Worm (Caenorhabditis elegans): Measurements from ENCODE around the gene C44B11.4.

DNA sequence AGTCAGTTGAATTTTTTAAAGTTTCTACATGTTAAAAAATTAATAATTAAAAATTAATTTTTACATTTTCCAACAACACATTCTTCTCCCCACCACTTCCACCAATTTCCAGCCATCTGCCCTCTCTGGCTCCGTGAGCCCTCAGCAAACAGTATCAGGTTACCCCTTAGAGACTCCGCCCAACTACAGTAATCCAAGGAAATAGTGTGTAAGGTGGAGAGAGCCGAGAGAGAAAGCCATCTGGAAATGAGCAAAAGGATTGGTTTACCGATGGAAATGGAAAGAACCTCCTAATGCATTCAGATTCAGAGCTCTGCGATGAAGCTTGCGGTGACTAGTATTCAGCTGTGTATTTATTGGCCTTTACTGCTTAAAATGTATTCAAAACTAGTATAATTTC lies 3.3 kb downstream of the C44B11.4 start:
- no peak for TF ChIP-seq unc-130 (tag; optimal IDR thresholded peaks at IDR 0.05)
- no peak for TF ChIP-seq snpc-4 (tag; optimal IDR thresholded peaks at IDR 0.05)
- TF ChIP-seq unc-98 (GFP tag; IDR thresholded peaks at IDR 0.05), result no peak
- no peak for TF ChIP-seq zag-1 (tag; optimal IDR thresholded peaks at IDR 0.05)
- TF ChIP-seq ama-1 (optimal IDR thresholded peaks at IDR 0.05), result no peak
- no peak for TF ChIP-seq pqm-1 (tag; optimal IDR thresholded peaks at IDR 0.05)
- no peak for TF ChIP-seq snu-23 (GFP tag; optimal IDR thresholded peaks at IDR 0.05)
- TF ChIP-seq nhr-11 (tag; optimal IDR thresholded peaks at IDR 0.05), result no peak
- TF ChIP-seq nhr-47 (tag; optimal IDR thresholded peaks at IDR 0.05), result no peak
- no peak for TF ChIP-seq lir-3 (tag; optimal IDR thresholded peaks at IDR 0.05; ENCODE audit: poor library complexity)
- no peak for TF ChIP-seq lin-39 (tag; optimal IDR thresholded peaks at IDR 0.05)
